Worm (Caenorhabditis elegans) whole organism, L4 larva: Measurements from ENCODE around the gene mmcm-1.

ENCODE experiments used
- D1046.2 ChIP-seq: fragments of 200-800 bp; sonication (Bioruptor generic); IDR thresholded peaks from 2 replicates; pipeline ENCODE4 v1.3.6; 2022; ENCODE audit warnings: missing genetic modification characterization, missing compliant biosample characterization
- R02D3.7 ChIP-seq: fragments of 150-350 bp; sonication (generic microtip); optimal IDR thresholded peaks from 3 replicates; lab custom pipeline; 2014; ENCODE audit warnings: missing biosample characterization, missing genetic modification characterization
- T26A8.4 ChIP-seq: fragments of 200-800 bp; sonication (Bioruptor generic); IDR thresholded peaks from 2 replicates; pipeline ENCODE4 v1.3.6; 2022; ENCODE audit warnings: missing genetic modification characterization, missing compliant biosample characterization
- Y105C5A.15 ChIP-seq: fragments of 200-800 bp; sonication (Bioruptor generic); IDR thresholded peaks from 2 replicates; pipeline ENCODE4 v1.3.6; 2022; ENCODE audit warnings: missing genetic modification characterization, missing compliant biosample characterization
- ZK546.5 ChIP-seq, 2 experiments: sonication (generic microtip); optimal IDR thresholded peaks; 2 replicates each; lab custom pipeline; 2017; ENCODE audit warnings: missing biosample characterization in 2 of 2, missing genetic modification characterization in 2 of 2
- aha-1 ChIP-seq: fragments of 150-350 bp; peaks from one replicate; lab custom pipeline; 2014; ENCODE audit warnings: missing biosample characterization, missing genetic modification characterization
- attf-4 ChIP-seq: sonication (generic microtip); optimal IDR thresholded peaks from 3 replicates; lab custom pipeline; 2017; ENCODE audit warnings: missing biosample characterization, missing genetic modification characterization
- ceh-20 ChIP-seq: fragments of 200-800 bp; sonication (Bioruptor generic); IDR thresholded peaks from 2 replicates; pipeline ENCODE4 v1.3.6; 2022; ENCODE audit warnings: missing genetic modification reagents, missing genetic modification characterization, missing compliant biosample characterization
- ceh-62 ChIP-seq: sonication (generic microtip); optimal IDR thresholded peaks from 2 replicates; lab custom pipeline; 2017; ENCODE audit warnings: missing biosample characterization, missing genetic modification characterization
- ceh-82 ChIP-seq: sonication (generic microtip); optimal IDR thresholded peaks from 2 replicates; lab custom pipeline; 2017; ENCODE audit warnings: missing biosample characterization, missing genetic modification characterization
- cey-2 ChIP-seq: sonication (generic microtip); optimal IDR thresholded peaks from 3 replicates; lab custom pipeline; 2017; ENCODE audit warnings: missing genetic modification characterization, mild to moderate bottlenecking, missing compliant biosample characterization, antibody characterized with exemption, borderline replicate concordance; ENCODE audit not compliant: insufficient read depth
- daf-16 ChIP-seq, 3 experiments: sonication (generic microtip); optimal IDR thresholded peaks; 2 replicates each; lab custom pipeline; 2016 to 2017; ENCODE audit warnings: missing genetic modification characterization in 3 of 3, missing genetic modification reagents in 3 of 3, mild to moderate bottlenecking in 2 of 3, missing compliant biosample characterization in 2 of 3, missing biosample characterization in 1 of 3, moderate library complexity in 1 of 3
- daf-19 ChIP-seq: fragments of 200-800 bp; sonication (Bioruptor generic); conservative IDR thresholded peaks from 2 replicates; pipeline ENCODE4 v1.3.6; 2022; ENCODE audit warnings: missing genetic modification characterization, missing compliant biosample characterization
- dmd-6 ChIP-seq: fragments of 200-800 bp; sonication (Bioruptor generic); IDR thresholded peaks from 2 replicates; pipeline ENCODE4 v1.3.6; 2022; ENCODE audit warnings: missing genetic modification reagents, missing genetic modification characterization, missing compliant biosample characterization
- dpl-1 ChIP-seq: fragments of 150-350 bp; optimal IDR thresholded peaks from 2 replicates; lab custom pipeline; 2014; ENCODE audit warnings: missing biosample characterization, missing genetic modification reagents, missing genetic modification characterization
- dve-1 ChIP-seq: sonication (generic microtip); optimal IDR thresholded peaks from 2 replicates; lab custom pipeline; 2017; ENCODE audit warnings: antibody characterized with exemption, mild to moderate bottlenecking, missing genetic modification characterization, missing compliant biosample characterization; ENCODE audit not compliant: insufficient read depth
- egl-27 ChIP-seq: sonication (generic microtip); optimal IDR thresholded peaks from 3 replicates; lab custom pipeline; 2017; ENCODE audit warnings: missing biosample characterization, missing genetic modification reagents, missing genetic modification characterization
- fos-1 ChIP-seq: fragments of 150-350 bp; optimal IDR thresholded peaks from 2 replicates; lab custom pipeline; 2014; ENCODE audit warnings: missing biosample characterization, missing genetic modification characterization
- gei-8 ChIP-seq: fragments of 200-800 bp; sonication (Bioruptor generic); optimal IDR thresholded peaks from 2 replicates; lab custom pipeline; 2018; ENCODE audit warnings: mild to moderate bottlenecking, missing genetic modification characterization, missing compliant biosample characterization
- hlh-11 ChIP-seq: fragments of 200-800 bp; sonication (Bioruptor generic); optimal IDR thresholded peaks from 2 replicates; lab custom pipeline; 2018; ENCODE audit warnings: mild to moderate bottlenecking, missing genetic modification characterization, missing compliant biosample characterization
- hlh-30 ChIP-seq: sonication (generic microtip); optimal IDR thresholded peaks from 2 replicates; lab custom pipeline; 2017; ENCODE audit warnings: antibody characterized with exemption, mild to moderate bottlenecking, missing genetic modification characterization, missing compliant biosample characterization; ENCODE audit not compliant: insufficient read depth
- jun-1 ChIP-seq: fragments of 150-350 bp; optimal IDR thresholded peaks from 2 replicates; lab custom pipeline; 2014; ENCODE audit warnings: missing biosample characterization, missing genetic modification reagents, missing genetic modification characterization
- lim-7 ChIP-seq: fragments of 200-800 bp; sonication (Bioruptor generic); IDR thresholded peaks from 2 replicates; pipeline ENCODE4 v1.3.6; 2022; ENCODE audit warnings: missing genetic modification characterization, missing compliant biosample characterization
- lin-1 ChIP-seq: fragments of 200-800 bp; sonication (Bioruptor generic); IDR thresholded peaks from 2 replicates; pipeline ENCODE4 v1.3.6; 2022; ENCODE audit warnings: missing genetic modification reagents, missing genetic modification characterization, missing compliant biosample characterization
- lin-38 ChIP-seq: fragments of 200-800 bp; sonication (Bioruptor generic); IDR thresholded peaks from 2 replicates; pipeline ENCODE4 v1.3.6; 2022; ENCODE audit warnings: missing genetic modification reagents, missing genetic modification characterization, missing compliant biosample characterization
- lin-39 ChIP-seq: fragments of 150-350 bp; optimal IDR thresholded peaks from 2 replicates; lab custom pipeline; 2014; ENCODE audit warnings: missing biosample characterization, missing genetic modification reagents, missing genetic modification characterization
- lir-3 ChIP-seq: sonication (generic microtip); optimal IDR thresholded peaks from 2 replicates; lab custom pipeline; 2016; ENCODE audit warnings: mild to moderate bottlenecking, missing genetic modification characterization, missing compliant biosample characterization
- lsy-2 ChIP-seq, 2 experiments: fragments of 150-350 bp in 1 of 2; sonication (generic microtip) in 1 of 2; optimal IDR thresholded peaks; 2 replicates each; lab custom pipeline; 2014 to 2017; ENCODE audit warnings: missing biosample characterization in 2 of 2, missing genetic modification characterization in 2 of 2
- mdl-1 ChIP-seq, 2 experiments: fragments of 150-350 bp in 1 of 2; sonication (generic microtip) in 1 of 2; optimal IDR thresholded peaks; 2 replicates each; lab custom pipeline; 2014 to 2017; ENCODE audit warnings: missing biosample characterization in 2 of 2, missing genetic modification characterization in 2 of 2
- mdt-29 ChIP-seq: fragments of 200-800 bp; sonication (Bioruptor generic); IDR thresholded peaks from 2 replicates; pipeline ENCODE4 v1.3.6; 2022; ENCODE audit warnings: missing genetic modification reagents, missing genetic modification characterization, missing compliant biosample characterization
- mep-1 ChIP-seq: fragments of 150-350 bp; sonication (generic microtip); optimal IDR thresholded peaks from 3 replicates; lab custom pipeline; 2014; ENCODE audit warnings: missing biosample characterization, missing genetic modification characterization
- mxl-2 ChIP-seq: fragments of 200-800 bp; sonication (Bioruptor generic); conservative IDR thresholded peaks from 2 replicates; pipeline ENCODE4 v1.3.6; 2022; ENCODE audit warnings: missing genetic modification reagents, missing genetic modification characterization, missing compliant biosample characterization
- mxl-3 ChIP-seq: fragments of 200-800 bp; sonication (Bioruptor generic); optimal IDR thresholded peaks from 2 replicates; lab custom pipeline; 2018; ENCODE audit warnings: mild to moderate bottlenecking, missing genetic modification characterization, missing compliant biosample characterization
- nhr-10 ChIP-seq: fragments of 150-350 bp; optimal IDR thresholded peaks from 2 replicates; lab custom pipeline; 2014; ENCODE audit warnings: missing biosample characterization, missing genetic modification characterization
- nhr-28 ChIP-seq: fragments of 150-350 bp; optimal IDR thresholded peaks from 2 replicates; lab custom pipeline; 2014; ENCODE audit warnings: missing biosample characterization, missing genetic modification characterization
- nhr-42 ChIP-seq: fragments of 200-800 bp; sonication (Bioruptor generic); IDR thresholded peaks from 2 replicates; pipeline ENCODE4 v1.3.6; 2022; ENCODE audit warnings: missing genetic modification characterization, missing compliant biosample characterization
- nhr-48 ChIP-seq: sonication (generic microtip); optimal IDR thresholded peaks from 2 replicates; lab custom pipeline; 2016; ENCODE audit warnings: mild to moderate bottlenecking, missing genetic modification characterization, missing compliant biosample characterization
- nhr-6 ChIP-seq: fragments of 150-350 bp; optimal IDR thresholded peaks from 2 replicates; lab custom pipeline; 2014; ENCODE audit warnings: missing biosample characterization, missing genetic modification characterization
- pqm-1 ChIP-seq: sonication (generic microtip); optimal IDR thresholded peaks from 2 replicates; lab custom pipeline; 2017; ENCODE audit warnings: missing biosample characterization, missing genetic modification characterization
- saeg-2 ChIP-seq: fragments of 200-800 bp; sonication (Bioruptor generic); IDR thresholded peaks from 2 replicates; pipeline ENCODE4 v1.3.6; 2022; ENCODE audit warnings: missing genetic modification reagents, missing genetic modification characterization, missing compliant biosample characterization
- snpc-1.2 ChIP-seq: fragments of 200-800 bp; sonication (Bioruptor generic); IDR thresholded peaks from 2 replicates; pipeline ENCODE4 v1.3.6; 2022; ENCODE audit warnings: missing genetic modification reagents, missing genetic modification characterization, missing compliant biosample characterization
- snpc-4 ChIP-seq: fragments of 150-350 bp; optimal IDR thresholded peaks from 2 replicates; lab custom pipeline; 2014; ENCODE audit warnings: missing biosample characterization, missing genetic modification characterization
- unc-130 ChIP-seq: sonication (generic microtip); optimal IDR thresholded peaks from 2 replicates; lab custom pipeline; 2016; ENCODE audit warnings: missing genetic modification reagents, missing genetic modification characterization, missing compliant biosample characterization
- unc-62 ChIP-seq, 3 experiments: fragments of 150-350 bp in 1 of 3; sonication (generic microtip); optimal IDR thresholded peaks in 2 of 3; peaks in 1 of 3; 1 replicate in 1 of 3; 2 replicates in 2 of 3; lab custom pipeline; 2014 to 2017; ENCODE audit warnings: missing biosample characterization in 3 of 3, missing genetic modification characterization in 3 of 3, missing genetic modification reagents in 3 of 3, missing genotype in 1 of 3
- zag-1 ChIP-seq: fragments of 150-350 bp; optimal IDR thresholded peaks from 2 replicates; lab custom pipeline; 2014; ENCODE audit warnings: missing biosample characterization, missing genetic modification characterization
- zfp-2 ChIP-seq: sonication (generic microtip); optimal IDR thresholded peaks from 2 replicates; lab custom pipeline; 2016; ENCODE audit warnings: mild to moderate bottlenecking, missing genetic modification characterization, missing compliant biosample characterization
- zip-2 ChIP-seq: fragments of 150-350 bp; optimal IDR thresholded peaks from 2 replicates; lab custom pipeline; 2014; ENCODE audit warnings: missing biosample characterization, missing genetic modification characterization
- ztf-7 ChIP-seq: fragments of 150-350 bp; optimal IDR thresholded peaks from 2 replicates; lab custom pipeline; 2014; ENCODE audit warnings: missing biosample characterization, missing genetic modification characterization

mmcm-1 gene

DNA sequence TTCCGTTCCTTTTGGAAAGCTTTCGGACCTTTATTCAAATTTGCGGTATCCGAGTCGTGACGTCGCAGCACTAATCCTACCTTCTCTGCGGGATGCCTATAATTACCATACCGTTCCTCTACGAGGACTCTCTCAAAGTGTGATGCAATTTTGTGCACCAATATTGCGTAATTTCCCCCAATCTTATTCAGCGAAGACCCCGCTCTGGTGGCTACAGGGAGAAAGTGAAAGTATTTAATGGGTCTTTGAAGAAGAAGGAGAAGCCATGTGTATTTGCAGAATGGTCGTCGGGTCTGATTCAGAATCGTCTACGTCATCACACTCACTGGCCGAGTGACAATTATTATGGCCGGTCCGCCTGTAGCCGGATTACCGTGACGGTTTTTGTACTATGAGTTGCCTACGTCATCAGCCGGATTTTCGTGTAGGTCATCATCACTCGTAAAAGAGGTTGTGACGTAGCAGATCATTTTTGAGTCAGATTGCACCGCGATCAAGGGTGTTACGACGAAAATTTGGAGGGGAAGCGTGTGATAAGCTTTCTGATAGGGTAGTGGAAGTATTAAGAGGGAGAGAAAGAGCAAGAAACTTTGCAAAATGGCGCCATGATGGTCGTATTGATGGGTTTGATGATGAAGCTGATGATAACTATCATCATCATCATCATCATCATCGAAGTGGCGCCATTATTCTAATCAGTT lies 31.1 kb downstream of the mmcm-1 start (continued):
- no peak for TF ChIP-seq nhr-6 (tag; lab: Kevin White, UChicago)
- no peak for TF ChIP-seq unc-62 (GFP tag; optimal IDR thresholded peaks at IDR 0.05 in 1 of 2; lab: Kevin White, UChicago)
- TF ChIP-seq unc-62 (tag; optimal IDR thresholded peaks at IDR 0.05; lab: Kevin White, UChicago) = no peak
- no peak for TF ChIP-seq jun-1
- TF ChIP-seq Y105C5A.15 (GFP tag; lab: Robert Waterston, UW) = no peak
- no peak for TF ChIP-seq ztf-7
- TF ChIP-seq, all 104 proteins: peak for 6

DNA sequence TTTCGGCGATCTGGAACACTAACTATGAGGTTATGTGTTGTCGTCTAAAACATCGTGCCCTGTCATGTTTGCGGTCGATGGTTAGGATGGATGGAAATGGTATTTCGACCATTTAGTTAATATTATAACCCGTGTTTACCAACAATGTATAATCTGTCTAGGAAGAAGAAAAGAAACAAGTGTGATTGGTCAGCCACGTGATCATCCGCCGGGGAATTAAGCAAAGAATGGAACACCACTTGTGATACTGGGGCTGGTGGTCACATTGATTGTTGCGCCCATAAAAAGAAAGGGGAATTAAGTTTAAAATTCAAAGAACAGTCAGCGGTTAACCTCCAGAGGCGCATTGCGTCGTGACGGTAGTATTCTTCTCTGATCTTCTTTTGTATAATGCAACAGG lies 31.9 kb downstream of the mmcm-1 start:
- TF ChIP-seq ceh-62 (tag; lab: Kevin White, UChicago) (no peak), zip-2 (no peak), nhr-42 (GFP tag; lab: Robert Waterston, UW) (no peak), unc-62 (GFP tag; optimal IDR thresholded peaks at IDR 0.05 in 1 of 2; lab: Kevin White, UChicago) (peak in 1 of 2 experiments; percentile 57), unc-62 (tag; optimal IDR thresholded peaks at IDR 0.05; lab: Kevin White, UChicago) (no peak), hlh-30 (tag; lab: Kevin White, UChicago) (peak; percentile 92), zfp-2 (tag; lab: Kevin White, UChicago) (no peak), daf-16 (GFP tag; optimal IDR thresholded peaks at IDR 0.05; lab: Kevin White, UChicago) (no peak), daf-16 (tag; optimal IDR thresholded peaks at IDR 0.05; lab: Kevin White, UChicago) (peak; percentile 60), mxl-2 (no peak), T26A8.4 (GFP tag; lab: Robert Waterston, UW) (no peak), egl-27 (tag; lab: Kevin White, UChicago) (no peak), lim-7 (no peak), attf-4 (tag; lab: Kevin White, UChicago) (no peak), ZK546.5 (tag; optimal IDR thresholded peaks at IDR 0.05; lab: Kevin White, UChicago) (no peak), R02D3.7 (tag; lab: Kevin White, UChicago) (no peak), zag-1 (tag; lab: Kevin White, UChicago) (no peak), fos-1 (tag; lab: Kevin White, UChicago) (no peak), nhr-28 (peak; percentile 72), dpl-1 (GFP tag; lab: Kevin White, UChicago) (peak; percentile 1), nhr-10 (tag; lab: Kevin White, UChicago) (no peak), lin-39 (tag; lab: Kevin White, UChicago) (no peak), lir-3 (tag; lab: Kevin White, UChicago) (no peak), nhr-48 (tag; lab: Kevin White, UChicago) (no peak), snpc-4 (tag; lab: Kevin White, UChicago) (no peak), pqm-1 (tag; lab: Kevin White, UChicago) (no peak), saeg-2 (GFP tag; lab: Robert Waterston, UW) (no peak), mep-1 (tag; lab: Kevin White, UChicago) (peak; percentile 67), mdt-29 (GFP tag; lab: Robert Waterston, UW) (peak; percentile 45; the same call in 1 of the 2 replicates), mdl-1 (tag; optimal IDR thresholded peaks at IDR 0.05; lab: Kevin White, UChicago) (peak in 1 of 2 experiments; percentile 6), unc-130 (GFP tag; lab: Kevin White, UChicago) (no peak), aha-1 (tag; lab: Kevin White, UChicago) (no peak), ceh-82 (tag; lab: Kevin White, UChicago) (no peak), snpc-1.2 (GFP tag; lab: Robert Waterston, UW) (no peak), gei-8 (GFP tag; lab: Kevin White, UChicago) (no peak), ceh-20 (GFP tag; lab: Robert Waterston, UW) (0 out of 2 replicates have a peak, but pooled peaks have one; percentile 27), hlh-11 (tag; lab: Kevin White, UChicago) (peak; percentile 74), daf-19 (GFP tag; lab: Robert Waterston, UW) (no peak), cey-2 (peak; percentile 45), dve-1 (tag; lab: Kevin White, UChicago) (peak; percentile 81), mxl-3 (GFP tag; lab: Kevin White, UChicago) (peak; percentile 33), lin-38 (GFP tag; lab: Robert Waterston, UW) (no peak), dmd-6 (GFP tag; lab: Robert Waterston, UW) (peak; percentile 42), D1046.2 (no peak), lin-1 (GFP tag; lab: Robert Waterston, UW) (no peak), lsy-2 (tag; optimal IDR thresholded peaks at IDR 0.05; lab: Kevin White, UChicago) (peak in 1 of 2 experiments; percentile 42)
